Fruit fly (Drosophila melanogaster) whole organism, embryonic: Measurements from ENCODE around the gene alpha-PheRS.

Source experiments
- CG1602 ChIP-seq: fragments of 200-800 bp; sonication (Bioruptor generic); optimal IDR thresholded peaks from 3 replicates; lab custom pipeline; 2016; ENCODE audit warnings: missing biosample characterization, missing genetic modification characterization
- amos ChIP-seq: fragments of 200-800 bp; sonication (Bioruptor generic); IDR thresholded peaks from 2 replicates; pipeline ENCODE4 v1.3.6; 2022; ENCODE audit warnings: missing biosample characterization, missing genetic modification characterization; ENCODE audit not compliant: partially characterized antibody

DNA sequence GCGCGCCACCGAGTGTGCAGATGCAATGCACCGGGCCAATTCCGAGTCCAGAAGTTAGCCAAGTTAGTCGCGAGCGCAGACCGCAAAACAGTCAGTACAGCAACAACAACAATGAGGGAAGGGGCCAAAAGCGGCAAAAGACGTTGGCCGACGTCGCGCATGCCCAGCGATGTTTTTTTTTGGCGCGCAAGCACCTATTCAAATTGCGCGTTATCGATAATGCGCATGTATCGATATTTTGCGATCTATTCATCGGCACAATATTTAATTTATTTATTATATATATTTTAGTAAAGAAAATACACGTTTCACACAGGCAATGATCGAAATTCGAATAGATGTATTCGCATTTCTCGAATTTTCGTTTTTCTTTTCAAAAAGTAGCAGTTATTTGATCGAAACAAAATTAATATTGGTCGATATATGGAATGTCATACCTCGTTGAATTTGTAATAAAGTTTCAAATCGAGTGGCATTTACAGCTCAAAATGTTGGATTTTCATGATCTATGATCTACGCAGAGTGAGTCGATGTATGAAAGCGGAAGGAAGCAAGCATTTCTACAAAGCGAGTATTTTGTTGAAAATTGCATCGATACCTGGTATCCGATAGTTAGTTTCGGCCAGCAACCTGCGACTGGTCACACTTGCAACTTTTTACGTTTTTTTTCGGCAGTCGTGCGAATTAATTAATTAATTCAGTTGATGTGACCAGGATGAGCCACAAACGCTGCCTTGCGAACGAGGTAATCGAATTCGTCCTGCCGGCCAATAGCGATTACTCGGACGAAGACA is 16.0 kb downstream of the alpha-PheRS start, which contains the start of gene CG2116:
- TF ChIP-seq amos (GFP tag; lab: Robert Waterston, UW) (peak; percentile 73), CG1602 (GFP tag; lab: Kevin White, UChicago) (no peak)
